Worm (Caenorhabditis elegans) whole organism, L4 larva: ENCODE measurements around the gene nhr-246.

Experiments
- attf-4 ChIP-seq: sonication (generic microtip); optimal IDR thresholded peaks from 3 replicates; lab custom pipeline; 2017; ENCODE audit warnings: missing biosample characterization, missing genetic modification characterization
- ceh-20 ChIP-seq: fragments of 200-800 bp; sonication (Bioruptor generic); IDR thresholded peaks from 2 replicates; pipeline ENCODE4 v1.3.6; 2022; ENCODE audit warnings: missing genetic modification reagents, missing genetic modification characterization, missing compliant biosample characterization
- ces-1 ChIP-seq: fragments of 150-350 bp; sonication (generic microtip); optimal IDR thresholded peaks from 4 replicates; lab custom pipeline; 2014; ENCODE audit warnings: missing biosample characterization, missing genetic modification reagents, missing genetic modification characterization
- lin-29 ChIP-seq: fragments of 200-800 bp; sonication (Bioruptor generic); IDR thresholded peaks from 2 replicates; pipeline ENCODE4 v1.3.6; 2022; ENCODE audit warnings: missing genetic modification reagents, missing genetic modification characterization, missing compliant biosample characterization
- lin-38 ChIP-seq: fragments of 200-800 bp; sonication (Bioruptor generic); IDR thresholded peaks from 2 replicates; pipeline ENCODE4 v1.3.6; 2022; ENCODE audit warnings: missing genetic modification reagents, missing genetic modification characterization, missing compliant biosample characterization
- madf-9 ChIP-seq: fragments of 200-800 bp; sonication (Bioruptor generic); conservative IDR thresholded peaks from 2 replicates; pipeline ENCODE4 v1.3.6; 2022; ENCODE audit warnings: missing genetic modification reagents, missing genetic modification characterization, missing compliant biosample characterization
- nhr-11 ChIP-seq: fragments of 150-350 bp; optimal IDR thresholded peaks from 2 replicates; lab custom pipeline; 2014; ENCODE audit warnings: missing biosample characterization, missing genetic modification characterization
- nhr-237 ChIP-seq: sonication (generic microtip); optimal IDR thresholded peaks from 2 replicates; lab custom pipeline; 2017; ENCODE audit warnings: missing biosample characterization, missing genetic modification characterization
- nhr-28 ChIP-seq: fragments of 150-350 bp; optimal IDR thresholded peaks from 2 replicates; lab custom pipeline; 2014; ENCODE audit warnings: missing biosample characterization, missing genetic modification characterization
- nhr-48 ChIP-seq: sonication (generic microtip); optimal IDR thresholded peaks from 2 replicates; lab custom pipeline; 2016; ENCODE audit warnings: mild to moderate bottlenecking, missing genetic modification characterization, missing compliant biosample characterization
- nhr-77 ChIP-seq: fragments of 150-350 bp; optimal IDR thresholded peaks from 2 replicates; lab custom pipeline; 2014; ENCODE audit warnings: missing biosample characterization, missing genetic modification characterization
- zfp-3 ChIP-seq: fragments of 200-800 bp; sonication (Bioruptor generic); conservative IDR thresholded peaks from 2 replicates; pipeline ENCODE4 v1.3.6; 2022; ENCODE audit warnings: missing genetic modification reagents, missing genetic modification characterization, missing compliant biosample characterization
- zip-11 ChIP-seq: fragments of 200-800 bp; sonication (Bioruptor generic); IDR thresholded peaks from 2 replicates; pipeline ENCODE4 v1.3.6; 2022; ENCODE audit warnings: missing genetic modification characterization, missing compliant biosample characterization
- ztf-11 ChIP-seq: fragments of 150-350 bp; optimal IDR thresholded peaks from 2 replicates; lab custom pipeline; 2014; ENCODE audit warnings: missing biosample characterization, missing genetic modification characterization

DNA sequence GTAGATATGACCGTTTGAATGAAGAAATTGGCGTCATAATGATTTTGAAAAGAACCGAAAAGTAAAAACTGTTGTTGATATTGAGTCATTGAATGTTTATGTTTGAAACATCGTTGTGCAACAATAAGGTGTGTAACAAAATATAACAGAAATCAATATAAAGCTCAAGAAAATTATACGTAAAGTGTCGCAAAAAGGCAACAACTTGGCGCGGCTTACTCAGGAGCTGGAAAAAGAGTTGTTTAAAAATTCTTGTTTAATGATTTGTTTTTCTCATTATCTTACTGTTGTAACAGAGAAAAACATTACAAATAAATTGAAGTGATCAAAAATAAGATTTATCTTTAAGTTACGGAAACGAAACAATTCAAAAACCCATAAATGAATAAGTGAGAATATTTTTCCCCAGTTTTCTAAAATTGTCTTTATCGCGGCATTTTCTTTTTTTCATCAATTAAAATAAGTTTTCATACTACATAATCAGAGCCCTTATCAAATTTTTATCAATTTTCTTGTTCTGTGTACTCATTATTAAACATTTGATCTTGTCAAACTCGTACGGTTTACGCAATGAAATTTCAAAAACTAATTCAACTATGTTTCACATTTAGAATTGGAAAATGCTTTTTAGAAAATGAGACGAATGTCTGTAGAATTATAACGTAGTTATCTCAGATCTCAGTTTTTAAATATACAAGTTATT lies 11.6 kb downstream of the nhr-246 start, which contains the start of gene ZK1037.6:
- no peak for TF ChIP-seq nhr-11
- TF ChIP-seq nhr-77 (tag; lab: Kevin White, UChicago), result no peak
- no peak for TF ChIP-seq attf-4
- no peak for TF ChIP-seq madf-9 (GFP tag; lab: Robert Waterston, UW)
- no peak for TF ChIP-seq nhr-237 (tag; lab: Kevin White, UChicago)
- TF ChIP-seq zip-11, result no peak
- TF ChIP-seq zfp-3 (GFP tag; lab: Robert Waterston, UW), result no peak
- peak; percentile 0 for TF ChIP-seq nhr-28 (tag; lab: Kevin White, UChicago)
- no peak for TF ChIP-seq ztf-11 (tag; lab: Kevin White, UChicago)
- TF ChIP-seq nhr-48 (tag; lab: Kevin White, UChicago), result no peak
- TF ChIP-seq lin-38, result no peak
- no peak for TF ChIP-seq ceh-20
- no peak for TF ChIP-seq ces-1 (GFP tag; lab: Kevin White, UChicago)
- TF ChIP-seq lin-29, result no peak
